Worm (Caenorhabditis elegans) whole organism, young adult: ENCODE results near the gene cec-6.

ENCODE experiments used
- B0261.1 ChIP-seq: sonication (generic microtip); optimal IDR thresholded peaks from 2 replicates; lab custom pipeline; 2016; ENCODE audit warnings: mild to moderate bottlenecking, missing genetic modification characterization, moderate library complexity, missing compliant biosample characterization
- K11D2.4 ChIP-seq: fragments of 200-800 bp; sonication (Bioruptor generic); IDR thresholded peaks from 2 replicates; pipeline ENCODE4 v1.3.6; 2022; ENCODE audit warnings: missing genetic modification reagents, missing genetic modification characterization, missing compliant biosample characterization
- ama-1 ChIP-seq, 3 experiments: fragments of 150-350 bp in 1 of 3; sonication (generic microtip) in 2 of 3; optimal IDR thresholded peaks; 2 replicates each; lab custom pipeline; 2014 to 2018; ENCODE audit warnings: missing biosample characterization in 2 of 3, missing genetic modification characterization in 2 of 3, missing genetic modification reagents in 2 of 3
- cebp-1 ChIP-seq, 2 experiments: fragments of 200-800 bp in 1 of 2; sonication (Bioruptor generic) in 1 of 2; sonication (generic microtip) in 1 of 2; IDR thresholded peaks in 1 of 2; optimal IDR thresholded peaks in 1 of 2; 2 replicates each; pipeline versions ENCODE4 v1.3.6 to Lab custom; 2017 to 2022; ENCODE audit warnings: missing compliant biosample characterization in 2 of 2, missing genetic modification characterization in 2 of 2, mild to moderate bottlenecking in 1 of 2, missing genetic modification reagents in 1 of 2, moderate library complexity in 1 of 2
- dox-1 ChIP-seq: fragments of 200-800 bp; sonication (Bioruptor generic); IDR thresholded peaks from 2 replicates; pipeline ENCODE4 v1.3.6; 2022; ENCODE audit warnings: missing genetic modification reagents, missing genetic modification characterization, missing compliant biosample characterization
- hrde-1 ChIP-seq: sonication (generic microtip); optimal IDR thresholded peaks from 2 replicates; lab custom pipeline; 2016; ENCODE audit warnings: missing genetic modification characterization, mild to moderate bottlenecking, missing compliant biosample characterization, moderate library complexity, missing genotype, missing genetic modification reagents, borderline replicate concordance
- lin-35 ChIP-seq, 3 experiments: fragments of 150-350 bp in 2 of 3; sonication (generic microtip) in 1 of 3; optimal IDR thresholded peaks; 2 replicates each; lab custom pipeline; 2014 to 2018; ENCODE audit warnings: missing biosample characterization in 3 of 3, missing genetic modification characterization in 3 of 3, missing genetic modification reagents in 3 of 3
- mel-28 ChIP-seq: sonication (generic microtip); optimal IDR thresholded peaks from 2 replicates; lab custom pipeline; 2016; ENCODE audit warnings: borderline replicate concordance, mild to moderate bottlenecking, missing genetic modification characterization, missing compliant biosample characterization
- somi-1 ChIP-seq: fragments of 200-800 bp; sonication (Bioruptor generic); optimal IDR thresholded peaks from 2 replicates; lab custom pipeline; 2018; ENCODE audit warnings: mild to moderate bottlenecking, missing genetic modification characterization, missing compliant biosample characterization
- ztf-3 ChIP-seq: fragments of 200-800 bp; sonication (Bioruptor generic); optimal IDR thresholded peaks from 2 replicates; lab custom pipeline; 2018; ENCODE audit warnings: mild to moderate bottlenecking, missing genetic modification characterization, missing compliant biosample characterization

ce11 chrIV:5561059-5561458 lies 16.4 kb downstream of the cec-6 start:
- TF ChIP-seq K11D2.4 (GFP tag; lab: Robert Waterston, UW) (no peak), somi-1 (GFP tag; lab: Kevin White, UChicago) (no peak), dox-1 (GFP tag; lab: Robert Waterston, UW) (no peak), ztf-3 (GFP tag; lab: Kevin White, UChicago) (no peak), hrde-1 (no peak), ama-1 (optimal IDR thresholded peaks at IDR 0.05; lab: Kevin White, UChicago) (no peak), ama-1 (GFP tag; optimal IDR thresholded peaks at IDR 0.05; lab: Kevin White, UChicago) (no peak), mel-28 (no peak), cebp-1 (GFP tag; IDR thresholded peaks at IDR 0.05; lab: Robert Waterston, UW) (no peak), cebp-1 (tag; optimal IDR thresholded peaks at IDR 0.05; lab: Kevin White, UChicago) (no peak), B0261.1 (tag; lab: Kevin White, UChicago) (no peak), lin-35 (GFP tag; optimal IDR thresholded peaks at IDR 0.05; lab: Kevin White, UChicago) (no peak)
